Worm (Caenorhabditis elegans) whole organism, mixed stage, embryonic: ENCODE data around the gene dhs-29.

ENCODE experiments used
- bed-3 ChIP-seq: fragments of 200-800 bp; sonication (Bioruptor generic); optimal IDR thresholded peaks from 3 replicates; lab custom pipeline; 2018; ENCODE audit warnings: mild to moderate bottlenecking, missing genetic modification characterization, moderate library complexity, missing compliant biosample characterization
- ceh-39 ChIP-seq: fragments of 150-350 bp; optimal IDR thresholded peaks from 2 replicates; lab custom pipeline; 2014; ENCODE audit warnings: missing biosample characterization, missing genetic modification characterization
- ceh-43 ChIP-seq: fragments of 200-800 bp; sonication (Bioruptor generic); optimal IDR thresholded peaks from 2 replicates; lab custom pipeline; 2018; ENCODE audit warnings: mild to moderate bottlenecking, missing genetic modification characterization, moderate library complexity, missing compliant biosample characterization
- ces-1 ChIP-seq: fragments of 150-350 bp; optimal IDR thresholded peaks from 2 replicates; lab custom pipeline; 2014; ENCODE audit warnings: missing biosample characterization, missing genetic modification reagents, missing genetic modification characterization
- elt-1 ChIP-seq: sonication (generic microtip); optimal IDR thresholded peaks from 2 replicates; lab custom pipeline; 2017; ENCODE audit warnings: missing genetic modification characterization, mild to moderate bottlenecking, missing compliant biosample characterization, antibody characterized with exemption, moderate library complexity, borderline replicate concordance; ENCODE audit not compliant: insufficient read depth
- elt-3 ChIP-seq: fragments of 150-350 bp; optimal IDR thresholded peaks from 2 replicates; lab custom pipeline; 2014; ENCODE audit warnings: missing biosample characterization, missing genetic modification characterization
- flh-1 ChIP-seq: fragments of 200-800 bp; sonication (Bioruptor generic); optimal IDR thresholded peaks from 2 replicates; lab custom pipeline; 2018; ENCODE audit warnings: mild to moderate bottlenecking, missing genetic modification characterization, moderate library complexity, missing compliant biosample characterization
- hlh-1 ChIP-seq: fragments of 150-350 bp; optimal IDR thresholded peaks from 2 replicates; lab custom pipeline; 2014; ENCODE audit warnings: missing biosample characterization, missing genetic modification reagents, missing genetic modification characterization
- lin-13 ChIP-seq: fragments of 150-350 bp; optimal IDR thresholded peaks from 2 replicates; lab custom pipeline; 2014; ENCODE audit warnings: missing biosample characterization, missing genetic modification characterization
- lin-32 ChIP-seq: fragments of 200-800 bp; sonication (Bioruptor generic); optimal IDR thresholded peaks from 2 replicates; lab custom pipeline; 2018; ENCODE audit warnings: mild to moderate bottlenecking, missing genetic modification characterization, missing compliant biosample characterization
- lsy-2 ChIP-seq: fragments of 150-350 bp; optimal IDR thresholded peaks from 2 replicates; lab custom pipeline; 2014; ENCODE audit warnings: missing biosample characterization, missing genetic modification characterization
- mep-1 ChIP-seq: fragments of 150-350 bp; optimal IDR thresholded peaks from 2 replicates; lab custom pipeline; 2017; ENCODE audit warnings: missing biosample characterization, missing genetic modification reagents, missing genetic modification characterization, inconsistent platforms
- mls-2 ChIP-seq: sonication (generic microtip); optimal IDR thresholded peaks from 2 replicates; lab custom pipeline; 2016; ENCODE audit warnings: mild to moderate bottlenecking, missing genetic modification characterization, moderate library complexity, missing compliant biosample characterization
- nhr-28 ChIP-seq: fragments of 150-350 bp; optimal IDR thresholded peaks from 2 replicates; lab custom pipeline; 2014; ENCODE audit warnings: missing biosample characterization, missing genetic modification characterization
- nhr-76 ChIP-seq: sonication (generic microtip); optimal IDR thresholded peaks from 2 replicates; lab custom pipeline; 2017; ENCODE audit warnings: missing biosample characterization, missing genetic modification characterization
- sem-2 ChIP-seq: fragments of 200-800 bp; sonication (Bioruptor generic); optimal IDR thresholded peaks from 2 replicates; lab custom pipeline; 2018; ENCODE audit warnings: mild to moderate bottlenecking, missing genetic modification characterization, missing compliant biosample characterization
- snpc-4 ChIP-seq: fragments of 150-350 bp; optimal IDR thresholded peaks from 2 replicates; lab custom pipeline; 2014; ENCODE audit warnings: missing biosample characterization, missing genetic modification characterization
- sptf-1 ChIP-seq: sonication (generic microtip); optimal IDR thresholded peaks from 2 replicates; lab custom pipeline; 2017; ENCODE audit warnings: mild to moderate bottlenecking, missing genetic modification characterization, moderate library complexity, missing compliant biosample characterization
- tbx-8 ChIP-seq: fragments of 200-800 bp; sonication (Bioruptor generic); optimal IDR thresholded peaks from 2 replicates; lab custom pipeline; 2018; ENCODE audit warnings: mild to moderate bottlenecking, missing genetic modification characterization, moderate library complexity, missing compliant biosample characterization
- unc-120 ChIP-seq: sonication (generic microtip); optimal IDR thresholded peaks from 2 replicates; lab custom pipeline; 2017; ENCODE audit warnings: missing genetic modification characterization, missing compliant biosample characterization; ENCODE audit not compliant: poor library complexity, severe bottlenecking
- unc-39 ChIP-seq: fragments of 150-350 bp; optimal IDR thresholded peaks from 2 replicates; lab custom pipeline; 2014; ENCODE audit warnings: missing biosample characterization, missing genetic modification characterization
- zip-8 ChIP-seq: fragments of 150-350 bp; optimal IDR thresholded peaks from 2 replicates; lab custom pipeline; 2014; ENCODE audit warnings: missing biosample characterization, missing genetic modification characterization
- ztf-11 ChIP-seq: fragments of 150-350 bp; optimal IDR thresholded peaks from 2 replicates; lab custom pipeline; 2014; ENCODE audit warnings: missing biosample characterization, missing genetic modification characterization

The dhs-29 gene

ce11 chrX:7661628-7662027, 3.1 kb downstream of the dhs-29 start (continued):
- TF ChIP-seq nhr-76 (no peak), nhr-28 (tag; lab: Kevin White, UChicago) (no peak)

DNA sequence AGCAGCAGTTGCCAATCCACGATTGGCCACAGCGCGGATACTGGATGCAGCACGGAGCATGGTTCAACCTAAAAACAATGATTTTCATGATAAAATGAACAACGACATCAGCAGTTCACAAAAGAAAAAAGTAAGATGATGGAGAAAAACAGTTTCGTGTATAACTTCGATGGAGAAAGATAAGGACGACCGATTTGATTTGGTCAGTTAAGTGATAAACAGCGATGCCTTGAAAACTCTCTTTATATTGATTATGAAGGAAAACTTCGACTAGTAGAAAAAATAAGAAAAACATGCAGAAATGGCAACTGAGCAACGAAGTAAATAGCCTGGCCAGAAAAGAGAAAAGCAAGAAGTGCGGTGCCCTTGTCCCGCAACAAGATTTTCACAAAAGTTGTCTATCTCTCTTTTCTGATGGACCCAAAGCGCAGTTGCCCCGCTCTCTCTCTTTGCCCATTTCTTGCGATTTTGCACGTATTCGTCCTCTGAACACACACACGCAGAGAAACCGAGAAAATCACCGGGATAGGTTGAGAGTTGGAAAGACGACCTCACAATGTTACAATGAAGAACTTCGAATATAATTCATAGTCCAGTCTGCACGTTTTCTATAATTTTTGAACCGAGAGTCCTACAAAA, 3.7 kb downstream of the dhs-29 start, which contains the start of gene pcca-1:
pcca-1 (minus strand) TSS at position 68 of the 639 bp plus-strand sequence.
- TF ChIP-seq zip-8 (tag; lab: Kevin White, UChicago) (no peak), lin-13 (tag; lab: Kevin White, UChicago) (no peak), ceh-39 (tag; lab: Kevin White, UChicago) (no peak), unc-120 (tag; lab: Kevin White, UChicago) (peak; percentile 84), elt-1 (tag; lab: Kevin White, UChicago) (no peak), lsy-2 (tag; lab: Kevin White, UChicago) (no peak), ztf-11 (tag; lab: Kevin White, UChicago) (no peak), snpc-4 (no peak), hlh-1 (tag; lab: Kevin White, UChicago) (peak; percentile 87), nhr-76 (no peak), ces-1 (GFP tag; lab: Kevin White, UChicago) (no peak)

- no peak for TF ChIP-seq mls-2
- TF ChIP-seq mep-1 (tag; lab: Kevin White, UChicago): no peak
- TF ChIP-seq unc-39 (tag; lab: Kevin White, UChicago): no peak
- no peak for TF ChIP-seq sptf-1 (tag; lab: Kevin White, UChicago)
- no peak for TF ChIP-seq zip-8 (tag; lab: Kevin White, UChicago)
- no peak for TF ChIP-seq unc-120 (tag; lab: Kevin White, UChicago)
- no peak for TF ChIP-seq sem-2
Observed at ce11 chrX:7659591-7660433, 4.9 kb downstream of the dhs-29 start.

- TF ChIP-seq bed-3 (GFP tag; lab: Kevin White, UChicago): no peak
- no peak for TF ChIP-seq sem-2
- no peak for TF ChIP-seq mls-2
- no peak for TF ChIP-seq ceh-43 (GFP tag; lab: Kevin White, UChicago)
- no peak for TF ChIP-seq lsy-2 (tag; lab: Kevin White, UChicago)
- no peak for TF ChIP-seq zip-8 (tag; lab: Kevin White, UChicago)
- TF ChIP-seq nhr-28 (tag; lab: Kevin White, UChicago): no peak
- no peak for TF ChIP-seq hlh-1 (tag; lab: Kevin White, UChicago)
- no peak for TF ChIP-seq tbx-8 (GFP tag; lab: Kevin White, UChicago)
- no peak for TF ChIP-seq flh-1 (GFP tag; lab: Kevin White, UChicago)
- no peak for TF ChIP-seq lin-13 (tag; lab: Kevin White, UChicago)
- no peak for TF ChIP-seq lin-32
Observed at ce11 chrX:7656875-7657274, 7.8 kb downstream of the dhs-29 start, which contains the start of gene F27D9.12. Gene F27D9.12, minus strand, starts transcription at chrX:7656975.

DNA sequence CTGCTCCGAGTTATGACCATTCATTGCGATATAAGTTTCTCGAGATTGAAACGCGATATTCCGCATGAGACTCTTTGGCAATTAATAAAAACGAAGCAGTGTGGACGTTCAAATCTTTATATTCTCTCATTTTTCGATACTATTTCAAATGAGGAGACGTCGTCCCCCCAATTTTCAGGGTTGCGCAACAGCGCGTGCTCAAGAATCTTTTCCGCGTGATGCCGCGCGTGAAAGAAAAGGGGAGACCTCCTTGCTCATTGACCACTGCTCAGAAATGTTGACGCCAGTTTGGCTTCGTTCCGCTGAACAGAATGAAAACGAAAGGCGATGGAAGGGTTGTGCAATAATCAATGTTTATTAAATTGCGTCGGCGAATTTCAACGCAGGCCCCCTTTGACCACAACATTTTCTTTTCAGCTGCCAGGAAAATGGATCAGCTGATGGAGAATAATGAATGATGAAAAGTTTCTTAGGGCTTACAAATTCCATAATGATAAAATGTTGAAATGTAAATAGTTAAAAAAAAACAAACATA, 9.2 kb downstream of the dhs-29 start:
- TF ChIP-seq lin-32 (no peak), tbx-8 (GFP tag; lab: Kevin White, UChicago) (no peak), ces-1 (GFP tag; lab: Kevin White, UChicago) (peak; percentile 79), ztf-11 (tag; lab: Kevin White, UChicago) (no peak), elt-3 (tag; lab: Kevin White, UChicago) (no peak), zip-8 (tag; lab: Kevin White, UChicago) (peak; percentile 46)
- TF ChIP-seq, all 35 proteins: peak for 2

DNA sequence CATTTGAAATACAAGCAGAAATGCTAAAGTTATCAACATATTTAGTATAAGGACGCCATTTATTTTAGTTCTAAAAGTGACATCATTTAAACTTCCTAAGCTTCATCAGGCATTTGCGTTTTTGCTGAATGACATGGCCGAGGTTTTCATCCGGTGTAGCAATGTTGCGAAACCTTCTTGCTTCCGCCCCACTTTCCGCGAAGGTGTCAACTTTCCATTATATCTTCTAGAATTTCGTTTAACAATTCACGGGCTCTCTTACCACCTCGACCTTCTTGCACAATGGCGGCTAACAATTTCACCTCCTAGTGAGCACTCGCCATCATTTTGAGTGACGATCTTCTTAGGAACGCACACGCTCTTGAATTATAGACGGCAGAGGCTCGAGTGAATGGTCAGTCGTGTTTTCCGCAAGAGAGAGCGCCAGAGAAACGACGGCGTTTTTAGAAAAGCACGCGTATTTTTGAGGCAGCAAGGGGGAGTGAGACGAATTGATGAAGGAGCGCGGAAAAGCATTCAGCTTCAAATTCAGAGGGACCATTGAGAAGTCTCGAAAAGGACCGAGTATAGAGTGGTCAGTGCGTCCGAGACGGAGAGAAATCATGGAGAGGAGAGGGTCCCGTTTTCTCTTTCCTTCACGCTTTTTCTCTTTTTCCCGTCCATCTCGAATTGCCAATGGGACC, 10.9 kb downstream of the dhs-29 start:
- TF ChIP-seq unc-120 (tag; lab: Kevin White, UChicago): peak; percentile 25
- peak; percentile 32 for TF ChIP-seq ces-1 (GFP tag; lab: Kevin White, UChicago)
- TF ChIP-seq lsy-2 (tag; lab: Kevin White, UChicago): no peak
